Fruit fly (Drosophila melanogaster) whole organism, embryonic: ENCODE measurements around the gene CG12012.

Experiments
- CG4854 ChIP-seq: fragments of 200-800 bp; sonication (Bioruptor generic); optimal IDR thresholded peaks from 2 replicates; lab custom pipeline; 2016; ENCODE audit warnings: missing biosample characterization, missing genetic modification characterization, inconsistent platforms
- CoRest ChIP-seq: fragments of 200-800 bp; sonication (Bioruptor generic); optimal IDR thresholded peaks from 3 replicates; lab custom pipeline; 2018; ENCODE audit warnings: missing biosample characterization, mild to moderate bottlenecking, missing genetic modification characterization, moderate library complexity
- CrebB ChIP-seq: fragments of 200-800 bp; sonication (Bioruptor generic); optimal IDR thresholded peaks from 3 replicates; lab custom pipeline; 2018; ENCODE audit warnings: missing biosample characterization, mild to moderate bottlenecking, missing genetic modification characterization
- HLH3B ChIP-seq: fragments of 200-800 bp; sonication (Bioruptor generic); IDR thresholded peaks from 2 replicates; pipeline ENCODE4 v1.3.6; 2022; ENCODE audit warnings: missing biosample characterization, missing genetic modification characterization
- NC2β ChIP-seq: fragments of 200-800 bp; sonication (Bioruptor generic); optimal IDR thresholded peaks from 2 replicates; lab custom pipeline; 2016; ENCODE audit warnings: missing biosample characterization, missing genetic modification characterization
- Sox102F ChIP-seq: fragments of 200-800 bp; sonication (Bioruptor generic); optimal IDR thresholded peaks from 2 replicates; lab custom pipeline; 2018; ENCODE audit warnings: missing biosample characterization, mild to moderate bottlenecking, missing genetic modification characterization, moderate library complexity
- hth ChIP-seq: fragments of >200 bp; optimal IDR thresholded peaks from 2 replicates; lab custom pipeline; 2017; ENCODE audit warnings: inconsistent platforms
- psq ChIP-seq: fragments of 200-800 bp; sonication (Bioruptor generic); optimal IDR thresholded peaks from 2 replicates; lab custom pipeline; 2017; ENCODE audit warnings: missing biosample characterization, missing genetic modification characterization

dm6 chr3L:3414796-3415568, 38.4 kb downstream of the CG12012 start:
- no peak for TF ChIP-seq hth
- TF ChIP-seq CrebB (tag; lab: Kevin White, UChicago) = no peak
- TF ChIP-seq CG4854 (GFP tag; lab: Kevin White, UChicago) = no peak
- no peak for TF ChIP-seq psq
- no peak for TF ChIP-seq HLH3B (GFP tag; lab: Robert Waterston, UW)
- TF ChIP-seq CoRest = no peak
- no peak for TF ChIP-seq Sox102F
- no peak for TF ChIP-seq NC2β
